Worm (Caenorhabditis elegans) whole organism, L4/young adult: ENCODE measurements around the gene F43E2.1.

ENCODE experiments used
- W03F9.2 ChIP-seq: fragments of 150-350 bp; optimal IDR thresholded peaks from 2 replicates; lab custom pipeline; 2014; ENCODE audit warnings: missing biosample characterization, missing genetic modification characterization
- dao-5 ChIP-seq: sonication (generic microtip); optimal IDR thresholded peaks from 2 replicates; lab custom pipeline; 2016; ENCODE audit warnings: missing genotype, missing genetic modification characterization, moderate library complexity, missing compliant biosample characterization
- him-1 ChIP-seq: sonication (generic microtip); optimal IDR thresholded peaks from 2 replicates; lab custom pipeline; 2016; ENCODE audit warnings: missing genotype, missing genetic modification reagents, missing genetic modification characterization, missing compliant biosample characterization

- TF ChIP-seq dao-5 (tag; lab: Kevin White, UChicago) (no peak), him-1 (tag; lab: Kevin White, UChicago) (no peak), W03F9.2 (tag; lab: Kevin White, UChicago) (no peak)
Measured at ce11 chrII:7404001-7404400, 28.9 kb downstream of the F43E2.1 start.
